Worm (Caenorhabditis elegans): ENCODE results near the gene T01C3.11.

The T01C3.11 gene

DNA sequence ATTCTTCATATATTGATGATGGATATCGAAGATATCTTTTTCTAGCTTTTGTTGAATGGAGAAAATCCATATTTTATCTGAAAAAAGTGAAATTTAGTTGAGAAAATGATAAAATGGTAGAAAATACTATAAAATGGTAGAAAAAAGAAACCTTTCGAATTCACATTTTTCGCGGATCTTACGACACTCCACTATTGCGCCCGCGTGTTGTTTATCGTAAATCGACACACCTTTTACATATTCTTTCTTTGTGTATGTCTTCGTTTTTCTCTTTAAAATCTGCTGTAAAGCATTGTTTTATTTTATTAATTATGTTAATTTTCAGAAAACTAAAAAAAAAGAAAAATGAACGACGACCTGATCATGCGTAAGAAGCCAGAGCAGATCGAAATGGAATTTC lies 8.5 kb upstream of the T01C3.11 start, which contains the start of the genes cdt-2 and T01C3.2 (continued):
- TF ChIP-seq attf-4 (tag; optimal IDR thresholded peaks at IDR 0.05) = no peak

DNA sequence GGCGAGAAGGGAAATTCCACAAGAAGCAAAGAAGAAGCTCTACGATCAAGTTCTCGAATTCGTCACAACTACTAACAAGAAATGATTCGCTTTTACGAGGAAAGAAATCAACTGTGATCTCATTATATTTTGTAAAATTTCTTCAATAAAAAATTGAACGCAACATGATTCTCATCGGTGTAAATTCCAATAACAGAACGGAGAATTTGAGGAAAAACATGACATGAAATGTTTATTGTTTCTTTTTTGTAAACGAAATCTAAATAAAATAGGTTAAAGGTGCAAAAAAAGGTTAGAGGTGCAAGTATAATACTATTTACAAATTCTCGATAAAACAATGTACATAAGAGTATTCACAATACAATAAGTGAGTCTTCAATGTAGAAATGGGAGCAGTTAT lies 7.8 kb upstream of the T01C3.11 start:
- TF ChIP-seq F37D6.2 (tag; optimal IDR thresholded peaks at IDR 0.05) (no peak), mdl-1 (tag; optimal IDR thresholded peaks at IDR 0.05) (no peak), nhr-42 (GFP tag; IDR thresholded peaks at IDR 0.05) (no peak), nhr-11 (tag; optimal IDR thresholded peaks at IDR 0.05) (no peak), dpl-1 (GFP tag; optimal IDR thresholded peaks at IDR 0.05) (no peak), ZK337.2 (GFP tag; IDR thresholded peaks at IDR 0.05) (no peak), gei-8 (GFP tag; optimal IDR thresholded peaks at IDR 0.05) (no peak), F10B5.3 (tag; optimal IDR thresholded peaks at IDR 0.05) (no peak), unc-130 (GFP tag; optimal IDR thresholded peaks at IDR 0.05) (peak; percentile 1), aha-1 (tag) (peak; percentile 75), daf-16 (GFP tag; optimal IDR thresholded peaks at IDR 0.05) (no peak), daf-16 (tag; optimal IDR thresholded peaks at IDR 0.05) (no peak), mxl-2 (GFP tag; conservative IDR thresholded peaks at IDR 0.05) (no peak), dmd-8 (GFP tag; IDR thresholded peaks at IDR 0.05) (no peak), lir-3 (tag; optimal IDR thresholded peaks at IDR 0.05) (no peak), madf-5 (GFP tag; IDR thresholded peaks at IDR 0.05) (no peak), Y105C5A.15 (GFP tag; IDR thresholded peaks at IDR 0.05) (no peak), F49E8.2 (tag; optimal IDR thresholded peaks at IDR 0.05; ENCODE audit: borderline replicate concordance) (peak; percentile 16), Y48G9A.11 (GFP tag; IDR thresholded peaks at IDR 0.05) (peak; percentile 46; the same call in 1 of the 2 replicates)

DNA sequence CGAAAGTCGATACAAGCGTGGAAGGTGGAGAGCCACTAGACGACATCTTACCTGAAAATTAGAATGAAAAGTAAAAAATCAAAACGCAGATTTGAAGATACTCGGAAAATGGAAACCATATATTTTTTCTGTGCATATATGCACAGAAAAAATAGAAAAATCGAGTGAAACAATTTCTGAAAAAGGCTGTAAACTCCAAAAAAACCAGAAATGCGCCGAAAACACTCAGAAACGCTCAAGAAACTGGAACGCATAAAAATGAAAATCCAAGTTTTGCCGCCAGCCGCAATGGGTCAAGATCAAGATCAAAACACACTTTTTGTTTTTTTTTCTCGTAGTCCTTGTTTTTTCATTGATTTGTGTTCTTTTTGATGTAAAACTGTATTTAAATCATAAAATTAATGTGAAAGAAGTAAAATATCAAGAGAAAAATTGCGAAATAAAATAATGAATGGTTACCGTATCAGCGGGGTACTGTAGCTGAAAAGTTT lies 6.7 kb upstream of the T01C3.11 start, which contains the start of gene T01C3.3:
Gene T01C3.3 (minus strand): TSS at position 51 of the 491 bp plus-strand sequence.
- TF ChIP-seq zfp-3 (GFP tag; conservative IDR thresholded peaks at IDR 0.05) (no peak), Y48G9A.11 (GFP tag; IDR thresholded peaks at IDR 0.05) (peak; percentile 81), F37D6.2 (tag; optimal IDR thresholded peaks at IDR 0.05) (no peak), madf-5 (GFP tag; IDR thresholded peaks at IDR 0.05) (no peak), zag-1 (tag; optimal IDR thresholded peaks at IDR 0.05) (no peak), rbr-2 (tag; optimal IDR thresholded peaks at IDR 0.05) (no peak), Y105C5A.15 (GFP tag; IDR thresholded peaks at IDR 0.05) (no peak), nhr-42 (GFP tag; IDR thresholded peaks at IDR 0.05) (no peak), zip-11 (GFP tag; IDR thresholded peaks at IDR 0.05) (no peak), lin-38 (GFP tag; IDR thresholded peaks at IDR 0.05) (peak; percentile 63), dmd-9 (GFP tag; IDR thresholded peaks at IDR 0.05) (no peak), lir-3 (tag; optimal IDR thresholded peaks at IDR 0.05) (no peak), unc-130 (GFP tag; optimal IDR thresholded peaks at IDR 0.05) (peak; percentile 59), ctbp-1 (GFP tag; IDR thresholded peaks at IDR 0.05) (no peak), mep-1 (tag; optimal IDR thresholded peaks at IDR 0.05) (no peak), nhr-25 (tag; optimal IDR thresholded peaks at IDR 0.05; ENCODE audit: borderline replicate concordance, insufficient read depth) (no peak)

DNA sequence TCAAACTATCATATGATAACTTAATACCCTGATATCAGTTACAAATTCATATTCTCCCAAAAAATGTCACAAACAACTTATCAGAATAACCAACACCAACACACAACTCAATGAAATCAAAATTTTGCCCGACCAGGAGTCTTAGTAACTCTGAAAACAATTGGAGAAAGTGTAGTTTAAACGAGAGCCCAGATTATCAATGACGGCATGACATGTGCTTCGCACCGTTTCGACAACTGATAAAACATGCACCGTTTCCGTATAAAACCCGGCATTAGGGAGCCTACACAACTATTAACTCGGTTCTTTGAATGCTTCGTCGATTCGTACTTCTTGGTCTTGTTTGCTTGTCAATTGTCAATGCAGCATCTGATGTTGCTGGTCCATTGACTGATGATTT lies 5.7 kb upstream of the T01C3.11 start, which contains the start of gene fil-1:
Gene fil-1 (plus strand): TSS at position 219 of the 400 bp plus-strand sequence.
- peak; percentile 52 for TF ChIP-seq mxl-3 (GFP tag; optimal IDR thresholded peaks at IDR 0.05)
- peak; percentile 65 for TF ChIP-seq dmd-6 (GFP tag; IDR thresholded peaks at IDR 0.05)
- no peak for TF ChIP-seq daf-16 (GFP tag; optimal IDR thresholded peaks at IDR 0.05)
- TF ChIP-seq daf-16 (tag; optimal IDR thresholded peaks at IDR 0.05) = peak; percentile 88
- TF ChIP-seq hlh-11 (tag; optimal IDR thresholded peaks at IDR 0.05) = peak; percentile 34
- peak; percentile 59 for TF ChIP-seq nhr-28 (tag; optimal IDR thresholded peaks at IDR 0.05)
- no peak for TF ChIP-seq snpc-1.2 (GFP tag; IDR thresholded peaks at IDR 0.05)
- no peak for TF ChIP-seq fkh-10 (GFP tag; optimal IDR thresholded peaks at IDR 0.05)
- peak; percentile 26 for TF ChIP-seq dve-1 (tag; optimal IDR thresholded peaks at IDR 0.05; ENCODE audit: insufficient read depth)
